Worm (Caenorhabditis elegans) whole organism, dauer: ENCODE measurements around the gene F29B9.8.

Source experiments
- unc-62 ChIP-seq: sonication (generic microtip); optimal IDR thresholded peaks from 2 replicates; lab custom pipeline; 2017; ENCODE audit warnings: missing biosample characterization, missing genetic modification reagents, missing genetic modification characterization

The F29B9.8 gene

ce11 chrIV:4683149-4683548, 35.7 kb downstream of the F29B9.8 start:
- no peak for TF ChIP-seq unc-62 (GFP tag; lab: Kevin White, UChicago)

ce11 chrIV:4686291-4686830, 38.9 kb downstream of the F29B9.8 start:
- no peak for TF ChIP-seq unc-62 (GFP tag; lab: Kevin White, UChicago)

ce11 chrIV:4686898-4687297, 39.4 kb downstream of the F29B9.8 start:
- TF ChIP-seq unc-62 (GFP tag; lab: Kevin White, UChicago): no peak

ce11 chrIV:4688221-4688620, 40.7 kb downstream of the F29B9.8 start, which contains the start of gene bus-4:
bus-4 (plus strand) TSS chrIV:4688269.
- no peak for TF ChIP-seq unc-62 (GFP tag; lab: Kevin White, UChicago)

- no peak for TF ChIP-seq unc-62 (GFP tag; lab: Kevin White, UChicago)
These were observed 45.0 kb downstream of the F29B9.8 start, which contains the start of gene spe-51 for ce11 chrIV:4692463-4692862. spe-51 (plus strand) TSS chrIV:4692763.
